Worm (Caenorhabditis elegans) whole organism, midembryonic: Measurements from ENCODE around the gene ntr-2.
A peak's percentile ranks its signal among the peaks of the same experiment; 100 is the strongest.

ENCODE experiments used
- T22C8.4 ChIP-seq: fragments of 200-800 bp; sonication (Bioruptor generic); IDR thresholded peaks from 2 replicates; pipeline ENCODE4 v1.3.6; 2022; ENCODE audit warnings: missing genetic modification characterization, missing compliant biosample characterization
- cog-1 ChIP-seq: sonication (generic microtip); optimal IDR thresholded peaks from 2 replicates; lab custom pipeline; 2016; ENCODE audit warnings: missing genetic modification characterization, missing compliant biosample characterization
- flt-1 ChIP-seq: fragments of 200-800 bp; sonication (Bioruptor generic); IDR thresholded peaks from 2 replicates; pipeline ENCODE4 v1.3.6; 2022; ENCODE audit warnings: missing genetic modification characterization, missing compliant biosample characterization
- klf-2 ChIP-seq: fragments of 200-800 bp; sonication (Bioruptor generic); conservative IDR thresholded peaks from 2 replicates; pipeline ENCODE4 v1.3.6; 2022; ENCODE audit warnings: missing genetic modification reagents, missing genetic modification characterization, missing compliant biosample characterization
- med-1 ChIP-seq: sonication (generic microtip); optimal IDR thresholded peaks from 2 replicates; lab custom pipeline; 2017; ENCODE audit warnings: missing genetic modification characterization, mild to moderate bottlenecking, missing compliant biosample characterization, antibody characterized with exemption, missing genetic modification reagents; ENCODE audit not compliant: insufficient read depth
- ref-1 ChIP-seq: fragments of 200-800 bp; sonication (Bioruptor generic); conservative IDR thresholded peaks from 2 replicates; pipeline ENCODE4 v1.3.6; 2022; ENCODE audit warnings: missing genetic modification reagents, missing genetic modification characterization, missing compliant biosample characterization
- tab-1 ChIP-seq: fragments of 200-800 bp; sonication (Bioruptor generic); IDR thresholded peaks from 2 replicates; pipeline ENCODE4 v1.3.6; 2022; ENCODE audit warnings: missing genetic modification characterization, missing compliant biosample characterization
- ztf-23 ChIP-seq: fragments of 200-800 bp; sonication (Bioruptor generic); IDR thresholded peaks from 2 replicates; pipeline ENCODE4 v1.3.6; 2022; ENCODE audit warnings: missing genetic modification reagents, missing genetic modification characterization, missing compliant biosample characterization
- ztf-29 ChIP-seq: fragments of 200-800 bp; sonication (Bioruptor generic); IDR thresholded peaks from 2 replicates; pipeline ENCODE4 v1.3.6; 2022; ENCODE audit warnings: missing genetic modification reagents, missing genetic modification characterization, missing compliant biosample characterization

ntr-2 gene

DNA sequence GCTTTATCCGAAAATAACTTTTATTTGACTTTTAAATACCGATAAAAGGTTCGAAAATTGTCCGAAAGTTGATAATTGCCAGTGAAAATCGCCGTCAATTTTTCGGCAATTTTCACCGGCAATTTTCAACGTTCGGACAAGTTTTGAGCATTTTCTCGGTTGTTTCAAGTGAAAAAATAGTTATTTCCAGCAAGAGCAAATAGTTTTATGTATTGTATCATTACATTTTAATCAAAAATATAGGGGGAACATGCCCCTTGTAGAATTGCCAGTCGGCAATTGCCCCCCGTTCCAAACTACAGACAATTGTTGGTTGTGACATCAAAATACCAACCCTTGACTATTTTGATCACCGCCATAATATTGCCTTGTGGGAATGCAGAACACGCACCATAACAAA is 33.7 kb upstream of the ntr-2 start, which contains the start of gene rgs-10:
Gene rgs-10, plus strand, starts transcription at position 301 of the 400 bp plus-strand sequence.
- TF ChIP-seq flt-1 (GFP tag; lab: Robert Waterston, UW) = no peak
- no peak for TF ChIP-seq med-1 (GFP tag; lab: Kevin White, UChicago)
- TF ChIP-seq ztf-29 (GFP tag; lab: Robert Waterston, UW) = no peak
- no peak for TF ChIP-seq klf-2 (GFP tag; lab: Robert Waterston, UW)
- no peak for TF ChIP-seq ref-1 (GFP tag; lab: Robert Waterston, UW)
- no peak for TF ChIP-seq cog-1
- no peak for TF ChIP-seq T22C8.4 (GFP tag; lab: Robert Waterston, UW)
- TF ChIP-seq ztf-23 = no peak
- TF ChIP-seq tab-1 (GFP tag; lab: Robert Waterston, UW) = no peak

DNA sequence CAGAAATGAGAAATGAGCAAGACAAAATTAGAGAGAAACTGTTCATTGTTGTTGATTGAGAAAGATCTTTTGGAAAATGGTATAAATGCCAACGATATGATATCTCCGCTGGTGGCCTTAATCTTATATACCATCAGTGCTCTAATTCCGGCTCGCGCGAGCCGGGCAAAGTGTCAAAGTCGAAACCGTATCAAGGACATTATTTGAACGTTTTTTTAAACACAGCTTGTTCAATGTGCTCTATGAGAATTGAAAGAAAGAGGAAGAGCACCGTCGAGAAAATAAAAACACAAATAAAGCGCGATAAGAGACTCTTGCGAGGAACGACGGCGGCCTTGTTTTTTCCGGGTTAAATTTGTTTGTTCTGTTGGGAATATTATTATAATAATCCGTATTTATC is 32.7 kb upstream of the ntr-2 start, which contains the start of gene idpp-3:
Gene idpp-3, minus strand, starts transcription at position 101 of the 400 bp plus-strand sequence.
- TF ChIP-seq cog-1 (no peak), ztf-29 (GFP tag; lab: Robert Waterston, UW) (no peak), T22C8.4 (GFP tag; lab: Robert Waterston, UW) (no peak), med-1 (GFP tag; lab: Kevin White, UChicago) (no peak), ref-1 (GFP tag; lab: Robert Waterston, UW) (no peak)

DNA sequence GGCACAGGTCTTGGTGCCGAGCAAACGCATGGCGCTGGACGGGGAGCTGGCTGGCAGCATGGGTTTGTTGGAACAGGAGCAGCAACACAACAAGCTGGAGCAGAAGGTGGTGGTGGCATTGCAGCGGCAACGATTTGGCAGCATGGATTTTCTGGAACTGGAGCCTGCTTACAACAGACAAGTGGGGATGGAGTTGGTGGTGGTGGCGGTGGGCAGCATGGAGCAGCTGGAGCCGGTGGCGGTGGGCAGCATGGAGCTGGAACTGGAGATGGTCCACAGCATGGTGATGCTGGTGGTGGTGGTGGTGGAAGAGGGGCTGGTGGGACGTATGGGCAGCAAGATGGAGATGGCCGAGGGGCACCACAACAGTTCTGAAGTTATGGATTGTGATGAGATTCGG is 32.1 kb upstream of the ntr-2 start:
- no peak for TF ChIP-seq cog-1
- TF ChIP-seq ztf-29 (GFP tag; lab: Robert Waterston, UW) = no peak

DNA sequence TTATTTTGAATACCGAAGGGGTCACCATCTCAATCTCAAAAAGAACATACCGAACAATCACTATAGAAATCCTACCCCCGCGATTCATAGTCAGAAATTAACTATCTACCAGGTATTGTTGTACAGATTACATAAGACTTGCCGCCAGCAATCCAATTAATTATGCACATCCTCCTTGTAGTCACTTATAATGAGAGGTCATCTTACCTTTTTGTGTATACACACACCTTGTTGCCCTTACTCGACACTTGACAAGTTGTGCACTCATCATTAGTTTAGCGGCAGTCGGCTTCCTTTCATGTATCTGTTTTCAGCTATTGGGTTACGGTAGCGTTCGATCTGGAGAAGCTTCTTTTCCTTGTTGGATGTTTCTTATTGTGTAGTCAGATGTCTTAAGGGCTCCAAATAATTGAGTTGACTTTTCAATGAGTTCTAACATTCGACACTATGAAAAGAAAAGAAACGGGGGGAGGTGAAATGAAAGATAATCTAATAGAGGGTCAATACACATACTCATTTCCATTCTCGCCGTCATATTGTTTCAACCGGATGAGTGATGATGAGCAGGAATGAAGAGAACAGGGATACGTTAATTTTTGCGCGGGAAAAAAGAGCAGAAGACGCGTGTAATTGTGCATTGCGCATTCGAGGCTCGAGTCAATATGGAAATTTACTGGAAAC is 30.8 kb upstream of the ntr-2 start:
- TF ChIP-seq T22C8.4 (GFP tag; lab: Robert Waterston, UW) (no peak), ref-1 (GFP tag; lab: Robert Waterston, UW) (no peak)

DNA sequence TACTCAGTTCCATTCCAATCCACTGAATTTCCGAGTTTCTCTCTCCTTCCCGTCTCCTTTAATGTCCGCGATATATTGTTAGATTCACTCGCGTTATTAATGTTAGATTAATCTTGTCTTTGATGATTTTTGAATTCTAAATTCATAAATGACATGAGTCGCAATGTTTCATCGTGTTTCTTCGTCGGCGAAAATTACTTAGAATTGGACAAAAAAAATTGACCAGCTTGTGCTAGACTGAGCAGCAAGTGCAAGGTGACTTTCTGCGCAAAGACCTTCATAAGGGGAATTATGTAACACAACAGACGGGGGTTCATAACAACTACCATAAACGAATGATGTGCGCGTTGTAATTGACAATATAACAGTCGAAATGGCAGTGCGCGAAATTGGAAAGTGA is 29.6 kb upstream of the ntr-2 start:
- TF ChIP-seq ztf-23 (no peak), flt-1 (GFP tag; lab: Robert Waterston, UW) (no peak), tab-1 (GFP tag; lab: Robert Waterston, UW) (no peak), ztf-29 (GFP tag; lab: Robert Waterston, UW) (no peak), cog-1 (no peak), klf-2 (GFP tag; lab: Robert Waterston, UW) (no peak), ref-1 (GFP tag; lab: Robert Waterston, UW) (no peak), med-1 (GFP tag; lab: Kevin White, UChicago) (no peak), T22C8.4 (GFP tag; lab: Robert Waterston, UW) (no peak)

DNA sequence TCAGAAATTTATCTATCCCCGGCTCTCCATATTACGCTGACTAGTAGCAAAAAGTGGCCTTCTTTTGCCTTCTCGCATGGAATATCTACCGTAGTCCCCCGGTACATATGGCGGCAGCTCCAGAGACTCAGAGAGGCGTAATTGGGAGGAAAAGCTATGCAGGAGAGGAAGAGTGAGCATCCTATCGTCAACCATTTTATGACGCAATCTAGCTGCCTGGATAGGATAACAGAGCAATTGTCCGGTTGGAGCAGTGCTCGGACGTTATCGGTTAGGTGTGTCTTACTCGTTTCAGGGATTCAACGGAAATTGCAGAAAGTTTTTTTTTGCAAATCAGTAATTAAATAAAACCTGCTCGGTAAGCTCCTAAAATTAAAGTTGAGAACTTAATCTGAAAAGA is 28.4 kb upstream of the ntr-2 start:
- TF ChIP-seq med-1 (GFP tag; lab: Kevin White, UChicago) (no peak), ztf-29 (GFP tag; lab: Robert Waterston, UW) (no peak), flt-1 (GFP tag; lab: Robert Waterston, UW) (no peak), ztf-23 (no peak), cog-1 (no peak)

DNA sequence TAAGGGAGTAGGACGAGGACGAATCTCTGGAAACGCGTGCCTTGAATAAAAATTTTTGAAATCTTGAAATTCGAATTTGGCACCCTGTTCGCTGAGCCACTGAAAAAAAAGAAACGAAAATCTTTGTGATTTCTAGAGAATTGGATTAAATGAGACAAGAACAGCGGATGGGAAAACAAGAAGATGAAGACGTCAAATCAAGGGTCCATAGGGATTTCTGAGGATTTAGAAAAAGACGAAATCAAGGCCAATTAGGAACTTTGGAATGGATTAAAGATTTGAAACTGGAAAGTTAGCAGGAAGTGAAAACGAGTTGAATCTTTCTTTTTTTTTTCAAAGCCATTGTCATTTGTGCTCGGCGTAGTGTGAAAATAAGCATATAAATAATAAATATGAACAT is 25.8 kb upstream of the ntr-2 start, which contains the start of gene pag-3:
Gene pag-3, minus strand, starts transcription at position 101 of the 400 bp plus-strand sequence.
- TF ChIP-seq tab-1 (GFP tag; lab: Robert Waterston, UW) = no peak
- TF ChIP-seq ztf-23 = no peak
- TF ChIP-seq cog-1 = no peak

DNA sequence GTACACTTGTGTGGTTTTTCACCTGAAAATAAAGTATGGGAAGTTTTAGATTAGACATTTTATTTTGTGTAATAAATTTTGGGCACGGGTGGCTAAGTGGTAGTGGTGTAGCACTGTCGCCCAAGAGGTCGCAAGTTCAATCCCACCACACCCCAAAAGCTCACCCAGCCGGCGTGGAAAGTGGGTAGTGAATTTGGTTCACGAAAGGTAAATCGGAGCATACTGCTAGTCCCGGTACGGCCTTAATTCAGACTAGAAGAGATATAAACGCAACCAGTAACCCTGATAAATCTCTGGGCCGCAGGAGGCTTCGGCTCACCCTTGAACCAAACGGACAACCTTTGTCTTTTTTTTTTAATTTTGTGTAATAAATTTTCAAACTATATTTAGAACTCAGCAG is 23.0 kb upstream of the ntr-2 start:
- no peak for TF ChIP-seq flt-1 (GFP tag; lab: Robert Waterston, UW)
- no peak for TF ChIP-seq med-1 (GFP tag; lab: Kevin White, UChicago)
- TF ChIP-seq cog-1 = no peak
- no peak for TF ChIP-seq T22C8.4 (GFP tag; lab: Robert Waterston, UW)
- TF ChIP-seq ztf-23 = no peak
- no peak for TF ChIP-seq ref-1 (GFP tag; lab: Robert Waterston, UW)

DNA sequence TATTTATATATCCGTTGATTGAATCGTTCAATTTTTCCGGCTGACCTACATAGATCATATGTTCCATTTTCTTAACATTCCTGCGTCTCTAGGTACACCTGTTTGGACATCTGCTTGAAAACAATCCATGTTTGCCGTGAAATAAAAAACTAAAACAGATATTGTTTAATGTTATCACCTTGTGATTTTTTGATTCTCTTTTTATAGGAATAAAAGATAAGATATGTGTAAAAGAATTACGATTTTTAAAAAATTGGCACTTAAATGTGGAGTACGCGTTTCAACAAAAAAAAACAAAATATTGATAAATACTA is 18.6 kb upstream of the ntr-2 start:
- TF ChIP-seq flt-1 (GFP tag; lab: Robert Waterston, UW) (no peak), med-1 (GFP tag; lab: Kevin White, UChicago) (no peak), tab-1 (GFP tag; lab: Robert Waterston, UW) (no peak), ref-1 (GFP tag; lab: Robert Waterston, UW) (no peak), T22C8.4 (GFP tag; lab: Robert Waterston, UW) (no peak), cog-1 (no peak), ztf-23 (no peak), klf-2 (GFP tag; lab: Robert Waterston, UW) (no peak), ztf-29 (GFP tag; lab: Robert Waterston, UW) (no peak)

DNA sequence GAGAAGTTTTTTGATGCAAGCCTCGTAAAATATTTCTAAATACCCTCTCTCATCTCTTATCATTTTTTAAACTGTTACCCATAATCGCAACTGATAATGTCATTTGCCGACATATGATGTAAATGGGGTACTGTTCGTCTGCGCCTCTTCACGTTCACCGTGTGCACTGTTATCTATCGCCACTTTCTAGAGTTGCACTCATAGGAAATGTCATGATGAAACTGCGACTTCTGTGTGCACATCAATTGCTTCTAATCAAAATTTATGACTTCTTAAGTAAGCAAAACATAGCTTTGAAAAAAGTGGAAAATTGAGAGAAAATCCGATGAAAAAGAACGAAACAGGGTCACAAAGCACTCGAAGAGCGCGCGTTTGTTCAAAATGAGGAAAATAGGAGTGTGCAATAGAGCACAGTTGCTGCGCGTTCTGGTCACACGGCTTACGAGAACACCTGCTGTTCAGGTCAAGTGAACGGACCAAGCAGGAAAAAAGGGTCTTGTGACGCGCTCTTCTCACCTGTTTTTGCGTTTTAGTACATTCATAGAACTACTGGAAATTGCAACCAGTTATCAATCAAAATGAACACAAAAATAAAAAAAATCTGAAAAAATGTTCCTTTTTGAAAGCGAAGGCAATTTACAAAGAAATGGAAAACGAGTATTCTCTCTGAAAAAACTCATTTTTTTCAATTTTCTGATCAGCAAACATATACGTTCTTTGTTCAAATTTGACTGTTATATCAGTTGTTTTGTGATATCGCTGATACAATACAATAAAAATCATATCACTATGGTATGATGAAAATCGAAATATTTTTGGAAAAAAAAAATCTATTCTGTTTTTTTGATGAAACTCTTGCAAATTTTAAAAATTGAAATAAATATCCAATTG is 18.0 kb upstream of the ntr-2 start:
- no peak for TF ChIP-seq med-1 (GFP tag; lab: Kevin White, UChicago)
- TF ChIP-seq ref-1 (GFP tag; lab: Robert Waterston, UW) = no peak
- TF ChIP-seq ztf-29 (GFP tag; lab: Robert Waterston, UW) = 0 out of 2 replicates have a peak, but pooled peaks have one; percentile 12
- no peak for TF ChIP-seq flt-1 (GFP tag; lab: Robert Waterston, UW)
